Fruit fly (Drosophila melanogaster): Measurements from ENCODE around the gene CG7968.

dm6 chr2L:13886326-13887073 lies 37.3 kb downstream of the CG7968 start:
- TF ChIP-seq psq (optimal IDR thresholded peaks at IDR 0.05): no peak
- no peak for TF ChIP-seq EcR (GFP tag; optimal IDR thresholded peaks at IDR 0.05)
- TF ChIP-seq CG8478 (optimal IDR thresholded peaks at IDR 0.05): no peak

Data from whole organism.